Fruit fly (Drosophila melanogaster): ENCODE results near the gene CG31751.

CG31751 gene

DNA sequence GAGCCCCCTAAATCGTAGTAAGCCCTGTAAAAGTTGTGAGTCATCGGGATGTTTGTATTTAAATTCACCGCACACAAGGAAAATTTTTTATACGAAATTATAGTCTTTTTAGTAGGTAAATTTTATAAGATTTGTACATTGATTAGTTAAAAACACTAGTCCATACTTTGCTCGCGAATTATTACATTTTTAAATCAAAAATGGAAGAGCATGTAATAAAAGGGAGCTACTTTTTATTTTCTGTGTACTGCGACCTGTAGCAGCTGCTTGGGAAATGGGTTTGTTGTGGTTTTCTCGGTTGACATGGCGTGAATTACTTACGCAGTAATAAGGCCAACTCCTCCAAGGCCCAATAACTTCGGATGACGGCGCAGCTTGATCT is 17.7 kb downstream of the CG31751 start (continued):
- TF ChIP-seq B-H2 (GFP tag; optimal IDR thresholded peaks at IDR 0.05) (no peak), CG8089 (GFP tag; optimal IDR thresholded peaks at IDR 0.05) (no peak), CG6854 (GFP tag; optimal IDR thresholded peaks at IDR 0.05) (no peak), MTF-1 (GFP tag; optimal IDR thresholded peaks at IDR 0.05; ENCODE audit: borderline replicate concordance) (no peak), CG8388 (GFP tag; optimal IDR thresholded peaks at IDR 0.05) (peak; percentile 32), Hr78 (GFP tag; optimal IDR thresholded peaks at IDR 0.05) (no peak), ERR (GFP tag; optimal IDR thresholded peaks at IDR 0.05) (no peak), Oaz (GFP tag; IDR thresholded peaks at IDR 0.05) (peak; percentile 49; the same call in 1 of the 2 replicates), Dip2 (GFP tag; IDR thresholded peaks at IDR 0.05) (no peak), H15 (GFP tag; IDR thresholded peaks at IDR 0.05) (no peak), bbx (GFP tag; IDR thresholded peaks at IDR 0.05; ENCODE audit: partially characterized antibody) (no peak), tap (tag; optimal IDR thresholded peaks at IDR 0.05) (no peak), CG6689 (GFP tag; IDR thresholded peaks at IDR 0.05) (peak; percentile 50), ttk (GFP tag; IDR thresholded peaks at IDR 0.05) (peak; percentile 34; the same call in 1 of the 2 replicates), sc (optimal IDR thresholded peaks at IDR 0.05) (no peak), sc (GFP tag; optimal IDR thresholded peaks at IDR 0.05) (no peak), grau (tag; optimal IDR thresholded peaks at IDR 0.05) (peak; percentile 14), CG4707 (GFP tag; optimal IDR thresholded peaks at IDR 0.05) (no peak), zfh2 (GFP tag; optimal IDR thresholded peaks at IDR 0.05) (no peak), Lhr (GFP tag; optimal IDR thresholded peaks at IDR 0.05) (no peak), gsb (GFP tag; IDR thresholded peaks at IDR 0.05) (no peak), tna (GFP tag; IDR thresholded peaks at IDR 0.05; ENCODE audit: partially characterized antibody) (no peak), CG7372 (GFP tag; IDR thresholded peaks at IDR 0.05) (peak; percentile 57; the same call in 1 of the 2 replicates), E2f1 (GFP tag; IDR thresholded peaks at IDR 0.05) (no peak), so (GFP tag; IDR thresholded peaks at IDR 0.05) (no peak), Abd-B (GFP tag; optimal IDR thresholded peaks at IDR 0.05) (no peak), CG9932 (GFP tag; IDR thresholded peaks at IDR 0.05) (peak; percentile 29; the same call in 1 of the 2 replicates), schlank (tag; optimal IDR thresholded peaks at IDR 0.05) (no peak), CkIIα-i1 (GFP tag; IDR thresholded peaks at IDR 0.05) (no peak), Antp (GFP tag; optimal IDR thresholded peaks at IDR 0.05) (no peak), mam (GFP tag; optimal IDR thresholded peaks at IDR 0.05) (peak; percentile 6), nmo (GFP tag; optimal IDR thresholded peaks at IDR 0.05) (no peak), cad (GFP tag; optimal IDR thresholded peaks at IDR 0.05) (no peak), CG17361 (GFP tag; IDR thresholded peaks at IDR 0.05) (no peak; the same call in 2 of the 3 replicates), Myb (GFP tag; optimal IDR thresholded peaks at IDR 0.05) (no peak), CG12071 (GFP tag; optimal IDR thresholded peaks at IDR 0.05) (no peak), CG6254 (GFP tag; optimal IDR thresholded peaks at IDR 0.05) (no peak), gsb-n (tag; optimal IDR thresholded peaks at IDR 0.05) (no peak), NfI (GFP tag; optimal IDR thresholded peaks at IDR 0.05) (no peak), Hmx (GFP tag; optimal IDR thresholded peaks at IDR 0.05) (no peak), Pdp1 (GFP tag; optimal IDR thresholded peaks at IDR 0.05) (no peak), Elba2 (GFP tag; optimal IDR thresholded peaks at IDR 0.05) (no peak), CG17612 (GFP tag; IDR thresholded peaks at IDR 0.05) (no peak), Blimp-1 (GFP tag; optimal IDR thresholded peaks at IDR 0.05) (no peak), CG2120 (GFP tag; optimal IDR thresholded peaks at IDR 0.05) (no peak), gem (tag; optimal IDR thresholded peaks at IDR 0.05) (peak; percentile 76), CG17802 (tag; optimal IDR thresholded peaks at IDR 0.05) (no peak), CG34224 (GFP tag; IDR thresholded peaks at IDR 0.05; ENCODE audit: partially characterized antibody) (no peak), br (optimal IDR thresholded peaks at IDR 0.05) (no peak), CG5180 (GFP tag; optimal IDR thresholded peaks at IDR 0.05) (no peak), CG11247 (GFP tag; IDR thresholded peaks at IDR 0.05) (no peak), hbn (GFP tag; IDR thresholded peaks at IDR 0.05; ENCODE audit: partially characterized antibody) (no peak)

All from whole organism, embryonic.